Worm (Caenorhabditis elegans) whole organism, dauer: ENCODE measurements around the gene ctl-2.

ENCODE experiments used
- unc-62 ChIP-seq: sonication (generic microtip); optimal IDR thresholded peaks from 2 replicates; lab custom pipeline; 2017; ENCODE audit warnings: missing biosample characterization, missing genetic modification reagents, missing genetic modification characterization

Gene ctl-2

ce11 chrII:14292519-14292918 lies 9.3 kb downstream of the ctl-2 start, which contains the start of gene Y54G11A.4:
Y54G11A.4 (plus strand) TSS chrII:14292819.
- no peak for TF ChIP-seq unc-62

ce11 chrII:14290846-14291245 lies 11.0 kb downstream of the ctl-2 start:
- no peak for TF ChIP-seq unc-62

- no peak for TF ChIP-seq unc-62
Measured at ce11 chrII:14288968-14289367, 12.9 kb downstream of the ctl-2 start, which contains the start of gene srh-42. srh-42 (minus strand) TSS chrII:14289068.

ce11 chrII:14287277-14287676 lies 14.6 kb downstream of the ctl-2 start, which contains the start of gene srh-41:
srh-41 (minus strand) TSS chrII:14287377.
- no peak for TF ChIP-seq unc-62

DNA sequence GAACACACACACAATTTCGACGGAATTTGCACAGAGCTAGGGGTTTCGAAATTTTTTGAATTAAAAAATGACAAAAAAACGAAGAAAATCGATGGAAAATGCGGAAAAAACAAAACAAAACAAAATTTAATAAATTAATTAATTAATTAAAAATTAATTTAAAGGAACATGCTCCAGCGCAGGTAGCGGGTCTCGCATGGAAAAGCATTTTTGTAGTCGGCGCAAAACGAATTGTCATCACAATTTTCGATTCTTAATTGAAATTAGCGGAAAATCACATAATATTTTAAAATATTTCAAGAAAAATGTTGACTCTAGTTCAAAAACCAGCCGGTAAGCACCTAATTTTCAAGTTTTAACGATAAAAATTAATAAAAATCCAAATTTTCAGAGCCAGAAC lies 25.4 kb downstream of the ctl-2 start, which contains the start of gene Y54G11A.3:
TSS of gene Y54G11A.3 (plus strand) at position 213 of the 400 bp plus-strand sequence.
- TF ChIP-seq unc-62 = no peak

- no peak for TF ChIP-seq unc-62
Measured at ce11 chrII:14269839-14270238, 32.0 kb downstream of the ctl-2 start.

ce11 chrII:14269142-14269593 lies 32.7 kb downstream of the ctl-2 start, which contains the start of gene Y54G11A.1:
Y54G11A.1 (minus strand) TSS chrII:14269192.
- no peak for TF ChIP-seq unc-62

DNA sequence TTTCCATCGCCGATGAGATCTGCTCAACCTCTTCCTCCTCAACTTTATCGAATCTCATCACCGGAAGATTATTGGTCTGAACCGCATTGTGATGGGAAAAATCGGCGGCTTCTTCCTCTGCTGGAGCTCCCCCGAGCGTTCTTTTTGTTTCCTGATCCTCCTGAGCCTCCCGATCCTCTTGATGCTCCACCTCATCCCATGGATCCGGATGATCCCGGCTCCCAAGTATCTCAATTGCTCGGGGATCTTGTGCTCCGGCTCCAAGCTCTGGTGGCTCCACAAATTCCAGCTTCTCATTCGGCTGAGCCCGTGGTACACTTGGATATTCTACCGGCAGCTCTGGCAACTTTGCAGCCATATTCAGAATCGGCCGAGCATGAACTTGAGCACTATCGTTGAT lies 43.9 kb downstream of the ctl-2 start:
- no peak for TF ChIP-seq unc-62

- no peak for TF ChIP-seq unc-62
Measured at ce11 chrII:14256779-14257178, 45.0 kb downstream of the ctl-2 start, which contains the start of gene Y54G11A.19. Y54G11A.19 (minus strand) TSS chrII:14256879.

DNA sequence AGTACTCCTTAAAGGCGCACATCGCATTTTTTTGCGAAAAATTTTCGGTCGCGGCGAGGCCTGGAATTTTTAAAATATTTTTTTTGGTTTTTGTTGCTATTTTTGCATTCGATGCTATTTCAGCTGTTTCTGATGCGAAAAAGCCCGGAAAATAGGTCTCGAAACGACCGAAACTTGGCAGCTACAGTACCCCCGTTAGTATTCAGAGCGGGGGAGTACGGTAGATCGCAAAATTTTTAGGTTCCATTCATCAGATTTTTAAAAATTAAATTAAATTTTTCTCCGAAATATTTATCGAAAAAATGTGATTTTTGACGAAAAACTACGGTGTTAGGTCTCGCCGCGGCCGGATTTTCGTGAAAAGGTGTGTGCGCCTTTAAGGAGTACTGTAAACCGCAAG lies 46.0 kb downstream of the ctl-2 start:
- TF ChIP-seq unc-62 = no peak

DNA sequence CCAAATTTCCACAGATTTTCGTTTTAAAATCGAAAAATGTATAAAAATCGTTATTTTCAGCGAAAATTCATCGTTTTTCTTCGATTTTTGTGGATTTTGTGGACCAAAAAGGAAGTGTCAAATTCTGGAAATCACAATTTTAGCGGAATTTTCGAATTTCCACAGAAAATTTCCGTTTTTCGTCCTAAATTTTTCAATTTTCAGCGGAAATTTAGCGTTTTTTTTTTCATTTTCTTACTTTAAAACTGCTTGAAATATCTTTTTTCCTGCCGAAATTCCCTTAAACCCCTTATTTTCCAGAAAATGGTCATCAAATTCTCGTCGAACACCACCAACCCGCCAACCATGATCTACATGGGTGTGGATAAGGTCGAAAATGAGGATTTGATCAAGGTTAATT lies 49.8 kb downstream of the ctl-2 start, which contains the start of gene Y54G11A.2:
TSS of gene Y54G11A.2 (plus strand) at position 301 of the 400 bp plus-strand sequence.
- TF ChIP-seq unc-62 = no peak

ce11 chrII:14251400-14251940 lies 50.4 kb downstream of the ctl-2 start:
- no peak for TF ChIP-seq unc-62

DNA sequence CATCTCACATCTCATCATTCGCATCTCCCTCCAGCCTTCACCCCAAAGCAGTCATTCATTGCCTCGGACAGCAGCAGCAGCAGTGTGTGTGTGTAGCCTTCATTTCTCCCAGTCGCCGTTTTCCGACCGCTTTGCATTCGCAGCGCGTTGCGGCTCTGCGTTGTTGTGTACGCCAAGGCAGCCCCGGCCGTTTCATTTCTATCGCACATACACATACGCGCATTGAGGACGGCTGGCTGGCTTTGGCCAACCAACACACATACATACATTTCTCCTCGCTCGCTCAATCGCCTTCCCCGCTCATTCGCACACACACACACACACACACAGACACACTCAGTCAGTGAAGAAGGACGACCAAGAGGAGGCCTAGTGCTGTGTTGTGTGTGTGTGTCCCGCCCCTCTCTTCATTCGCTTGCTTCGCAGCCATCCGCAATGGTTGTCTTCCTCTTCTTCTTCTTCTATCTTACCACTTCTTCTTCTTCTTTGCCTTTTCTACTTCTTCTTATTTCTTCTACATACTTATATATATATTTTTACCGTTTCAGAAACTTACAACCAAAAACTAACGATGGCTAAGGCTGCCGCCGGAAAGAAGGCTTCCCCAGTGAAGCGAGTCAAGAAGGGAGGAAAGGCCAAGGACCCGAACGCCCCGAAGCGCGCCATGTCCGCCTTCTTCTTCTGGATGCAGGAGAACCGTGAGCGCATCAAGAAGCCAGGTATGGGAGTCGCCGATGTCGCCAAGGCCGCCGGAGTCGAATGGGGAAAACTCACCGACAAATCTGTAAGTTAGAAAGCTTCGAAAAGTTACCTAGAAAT lies 51.5 kb downstream of the ctl-2 start, which contains the start of gene hmg-1.1:
TSS of gene hmg-1.1 (plus strand) at position 549 of the 819 bp plus-strand sequence.
- TF ChIP-seq unc-62 = no peak
